Worm (Caenorhabditis elegans) whole organism, young adult: ENCODE data around the gene tlk-1.

ENCODE experiments used
- K11D2.4 ChIP-seq: fragments of 200-800 bp; sonication (Bioruptor generic); IDR thresholded peaks from 2 replicates; pipeline ENCODE4 v1.3.6; 2022; ENCODE audit warnings: missing genetic modification reagents, missing genetic modification characterization, missing compliant biosample characterization
- cebp-2 ChIP-seq: fragments of 200-800 bp; sonication (Bioruptor generic); IDR thresholded peaks from 2 replicates; pipeline ENCODE4 v1.3.6; 2022; ENCODE audit warnings: missing genetic modification characterization, missing compliant biosample characterization
- dpff-1 ChIP-seq: sonication (generic microtip); optimal IDR thresholded peaks from 2 replicates; lab custom pipeline; 2017; ENCODE audit warnings: mild to moderate bottlenecking, missing genetic modification characterization, missing compliant biosample characterization
- efl-1 ChIP-seq: fragments of 150-350 bp; optimal IDR thresholded peaks from 2 replicates; lab custom pipeline; 2014; ENCODE audit warnings: missing biosample characterization, missing genetic modification reagents, missing genetic modification characterization
- fkh-3 ChIP-seq: sonication (generic microtip); optimal IDR thresholded peaks from 2 replicates; lab custom pipeline; 2016; ENCODE audit warnings: mild to moderate bottlenecking, missing genetic modification characterization, missing compliant biosample characterization

DNA sequence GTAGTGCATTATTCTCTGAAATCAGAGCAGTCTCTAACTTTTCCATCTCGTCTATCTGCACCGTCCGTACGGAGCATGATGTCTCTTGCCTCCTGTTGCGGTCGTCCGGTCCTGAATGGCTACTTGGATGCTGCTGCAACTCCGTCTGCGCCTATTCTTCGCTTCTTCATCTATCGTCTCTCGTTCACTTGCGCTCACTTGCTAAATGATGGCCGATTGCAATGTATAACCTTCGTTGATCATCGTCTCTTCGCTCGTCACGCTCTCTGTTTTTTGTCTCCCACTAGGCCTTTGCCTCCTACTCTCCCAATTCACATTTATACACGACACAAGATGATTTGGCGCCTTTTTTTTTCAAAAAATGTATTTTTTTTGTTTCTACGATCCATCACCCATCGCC, 2.4 kb upstream of the tlk-1 start:
- TF ChIP-seq dpff-1 (tag; lab: Kevin White, UChicago): no peak
- no peak for TF ChIP-seq cebp-2 (GFP tag; lab: Robert Waterston, UW)
- 0 out of 2 replicates have a peak, but pooled peaks have one; percentile 10 for TF ChIP-seq K11D2.4 (GFP tag; lab: Robert Waterston, UW)
- TF ChIP-seq efl-1 (GFP tag; lab: Kevin White, UChicago): no peak
- no peak for TF ChIP-seq fkh-3 (tag; lab: Kevin White, UChicago)
